Worm (Caenorhabditis elegans) whole organism, L2 larva: ENCODE data around the gene T25B9.2.

Experiments used
- C34F6.9 ChIP-seq: fragments of 150-350 bp; optimal IDR thresholded peaks from 2 replicates; lab custom pipeline; 2014; ENCODE audit warnings: missing biosample characterization, missing genetic modification characterization
- Y55F3AM.14 ChIP-seq: fragments of 200-800 bp; sonication (Bioruptor generic); optimal IDR thresholded peaks from 2 replicates; lab custom pipeline; 2018; ENCODE audit warnings: mild to moderate bottlenecking, missing genetic modification characterization, missing compliant biosample characterization
- alr-1 ChIP-seq: fragments of 150-350 bp; optimal IDR thresholded peaks from 2 replicates; lab custom pipeline; 2014; ENCODE audit warnings: missing biosample characterization, missing genetic modification characterization
- aly-2 ChIP-seq: fragments of 150-350 bp; optimal IDR thresholded peaks from 2 replicates; lab custom pipeline; 2014; ENCODE audit warnings: missing biosample characterization, missing genetic modification characterization
- ama-1 ChIP-seq: fragments of 150-350 bp; optimal IDR thresholded peaks from 2 replicates; lab custom pipeline; 2018; ENCODE audit warnings: inconsistent platforms
- blmp-1 ChIP-seq: sonication (generic microtip); optimal IDR thresholded peaks from 2 replicates; lab custom pipeline; 2017; ENCODE audit warnings: missing genetic modification characterization, mild to moderate bottlenecking, missing compliant biosample characterization, antibody characterized with exemption, moderate library complexity; ENCODE audit not compliant: insufficient read depth
- ceh-16 ChIP-seq: fragments of 150-350 bp; optimal IDR thresholded peaks from 2 replicates; lab custom pipeline; 2014; ENCODE audit warnings: missing biosample characterization, missing genetic modification characterization
- ceh-82 ChIP-seq: fragments of 150-350 bp; optimal IDR thresholded peaks from 2 replicates; lab custom pipeline; 2014; ENCODE audit warnings: missing biosample characterization, missing genetic modification characterization
- crh-2 ChIP-seq: sonication (generic microtip); optimal IDR thresholded peaks from 2 replicates; lab custom pipeline; 2017; ENCODE audit warnings: missing biosample characterization, missing genetic modification characterization
- dmd-4 ChIP-seq: sonication (generic microtip); optimal IDR thresholded peaks from 2 replicates; lab custom pipeline; 2017; ENCODE audit warnings: missing biosample characterization, missing genetic modification characterization
- elt-1 ChIP-seq: fragments of 150-350 bp; optimal IDR thresholded peaks from 2 replicates; lab custom pipeline; 2014; ENCODE audit warnings: missing biosample characterization, missing genetic modification characterization
- fos-1 ChIP-seq: fragments of 150-350 bp; optimal IDR thresholded peaks from 2 replicates; lab custom pipeline; 2014; ENCODE audit warnings: missing biosample characterization, missing genetic modification characterization
- gmeb-1 ChIP-seq: fragments of 150-350 bp; optimal IDR thresholded peaks from 2 replicates; lab custom pipeline; 2014; ENCODE audit warnings: missing biosample characterization, missing genetic modification characterization
- lin-11 ChIP-seq: fragments of 150-350 bp; sonication (generic microtip); optimal IDR thresholded peaks from 2 replicates; lab custom pipeline; 2014; ENCODE audit warnings: missing biosample characterization, missing genetic modification characterization, inconsistent platforms, mixed read lengths
- lin-13 ChIP-seq: fragments of 150-350 bp; optimal IDR thresholded peaks from 2 replicates; lab custom pipeline; 2014; ENCODE audit warnings: missing biosample characterization, missing genetic modification reagents, missing genetic modification characterization
- lin-39 ChIP-seq: fragments of 150-350 bp; optimal IDR thresholded peaks from 2 replicates; lab custom pipeline; 2014; ENCODE audit warnings: missing biosample characterization, missing genetic modification reagents, missing genetic modification characterization
- mab-5 ChIP-seq: fragments of 150-350 bp; optimal IDR thresholded peaks from 2 replicates; lab custom pipeline; 2014; ENCODE audit warnings: missing biosample characterization, missing genetic modification characterization
- mbf-1 ChIP-seq: sonication (generic microtip); optimal IDR thresholded peaks from 2 replicates; lab custom pipeline; 2017; ENCODE audit warnings: missing biosample characterization, missing genetic modification characterization
- nhr-10 ChIP-seq: sonication (generic microtip); optimal IDR thresholded peaks from 2 replicates; lab custom pipeline; 2017; ENCODE audit warnings: missing biosample characterization, missing genetic modification characterization
- nhr-11 ChIP-seq: fragments of 150-350 bp; optimal IDR thresholded peaks from 2 replicates; lab custom pipeline; 2014; ENCODE audit warnings: missing biosample characterization, missing genetic modification characterization
- nhr-12 ChIP-seq: fragments of 150-350 bp; optimal IDR thresholded peaks from 2 replicates; lab custom pipeline; 2014; ENCODE audit warnings: missing biosample characterization, missing genetic modification characterization
- nhr-129 ChIP-seq: fragments of 150-350 bp; optimal IDR thresholded peaks from 2 replicates; lab custom pipeline; 2014; ENCODE audit warnings: missing biosample characterization, missing genetic modification characterization
- nhr-21 ChIP-seq: fragments of 150-350 bp; optimal IDR thresholded peaks from 2 replicates; lab custom pipeline; 2014; ENCODE audit warnings: missing biosample characterization, missing genetic modification characterization
- nhr-23 ChIP-seq: fragments of 150-350 bp; optimal IDR thresholded peaks from 2 replicates; lab custom pipeline; 2014; ENCODE audit warnings: missing biosample characterization, missing genetic modification reagents, missing genetic modification characterization
- nhr-77 ChIP-seq: fragments of 150-350 bp; optimal IDR thresholded peaks from 2 replicates; lab custom pipeline; 2014; ENCODE audit warnings: missing biosample characterization, missing genetic modification characterization
- peb-1 ChIP-seq: fragments of 150-350 bp; optimal IDR thresholded peaks from 2 replicates; lab custom pipeline; 2014; ENCODE audit warnings: missing biosample characterization, missing genetic modification characterization
- sem-4 ChIP-seq: fragments of 150-350 bp; optimal IDR thresholded peaks from 2 replicates; lab custom pipeline; 2014; ENCODE audit warnings: missing biosample characterization, missing genetic modification reagents, missing genetic modification characterization
- skn-1 ChIP-seq: sonication (generic microtip); optimal IDR thresholded peaks from 2 replicates; lab custom pipeline; 2017; ENCODE audit warnings: missing biosample characterization, missing genetic modification characterization
- sma-9 ChIP-seq, 2 experiments: fragments of 150-350 bp in 1 of 2; sonication (generic microtip) in 1 of 2; optimal IDR thresholded peaks; 2 replicates each; lab custom pipeline; 2014 to 2016; ENCODE audit warnings: missing genetic modification characterization in 2 of 2, mild to moderate bottlenecking in 1 of 2, missing biosample characterization in 1 of 2, missing compliant biosample characterization in 1 of 2, missing genetic modification reagents in 1 of 2, moderate library complexity in 1 of 2
- unc-39 ChIP-seq: fragments of 150-350 bp; optimal IDR thresholded peaks from 2 replicates; lab custom pipeline; 2014; ENCODE audit warnings: missing biosample characterization, missing genetic modification characterization
- unc-55 ChIP-seq: fragments of 150-350 bp; sonication (generic microtip); optimal IDR thresholded peaks from 3 replicates; lab custom pipeline; 2014; ENCODE audit warnings: missing biosample characterization, missing genetic modification reagents, missing genetic modification characterization
- unc-62 ChIP-seq: fragments of 150-350 bp; optimal IDR thresholded peaks from 2 replicates; lab custom pipeline; 2014; ENCODE audit warnings: missing biosample characterization, missing genetic modification reagents, missing genetic modification characterization
- ztf-11 ChIP-seq: sonication (generic microtip); optimal IDR thresholded peaks from 2 replicates; lab custom pipeline; 2017; ENCODE audit warnings: missing biosample characterization, missing genetic modification characterization
- ztf-4 ChIP-seq: fragments of 150-350 bp; optimal IDR thresholded peaks from 2 replicates; lab custom pipeline; 2014; ENCODE audit warnings: missing biosample characterization, missing genetic modification characterization

The T25B9.2 gene

ce11 chrIV:10777076-10777475, 25.4 kb upstream of the T25B9.2 start (continued):
- TF ChIP-seq crh-2 (no peak), unc-62 (GFP tag; lab: Kevin White, UChicago) (no peak), nhr-77 (no peak), nhr-11 (tag; lab: Kevin White, UChicago) (no peak), unc-55 (GFP tag; lab: Kevin White, UChicago) (no peak), sma-9 (GFP tag; optimal IDR thresholded peaks at IDR 0.05; lab: Kevin White, UChicago) (peak; percentile 74), sma-9 (tag; optimal IDR thresholded peaks at IDR 0.05; lab: Kevin White, UChicago) (no peak), nhr-21 (tag; lab: Kevin White, UChicago) (peak; percentile 2), nhr-129 (tag; lab: Kevin White, UChicago) (no peak), C34F6.9 (tag; lab: Kevin White, UChicago) (no peak), elt-1 (tag; lab: Kevin White, UChicago) (no peak), dmd-4 (tag; lab: Kevin White, UChicago) (no peak)

- no peak for TF ChIP-seq dmd-4 (tag; lab: Kevin White, UChicago)
- no peak for TF ChIP-seq mbf-1
- no peak for TF ChIP-seq ceh-16 (tag; lab: Kevin White, UChicago)
- TF ChIP-seq nhr-10 = no peak
- TF ChIP-seq lin-39 = no peak
- no peak for TF ChIP-seq blmp-1 (tag; lab: Kevin White, UChicago)
- no peak for TF ChIP-seq sem-4 (tag; lab: Kevin White, UChicago)
- no peak for TF ChIP-seq unc-39 (tag; lab: Kevin White, UChicago)
- TF ChIP-seq crh-2 = no peak
- TF ChIP-seq nhr-77 = no peak
- no peak for TF ChIP-seq C34F6.9 (tag; lab: Kevin White, UChicago)
- TF ChIP-seq ztf-4 (tag; lab: Kevin White, UChicago) = no peak
Observed at ce11 chrIV:10773811-10774210, 22.2 kb upstream of the T25B9.2 start, which contains the start of gene inpp-1. Gene inpp-1, minus strand, starts transcription at chrIV:10773911.

ce11 chrIV:10771296-10771695, 19.7 kb upstream of the T25B9.2 start:
- TF ChIP-seq mab-5 (tag; lab: Kevin White, UChicago) (no peak), peb-1 (tag; lab: Kevin White, UChicago) (no peak), fos-1 (tag; lab: Kevin White, UChicago) (no peak), skn-1 (tag; lab: Kevin White, UChicago) (no peak), nhr-21 (tag; lab: Kevin White, UChicago) (no peak), lin-13 (no peak), sma-9 (GFP tag; optimal IDR thresholded peaks at IDR 0.05; lab: Kevin White, UChicago) (no peak), sma-9 (tag; optimal IDR thresholded peaks at IDR 0.05; lab: Kevin White, UChicago) (no peak), ztf-4 (tag; lab: Kevin White, UChicago) (no peak), ztf-11 (tag; lab: Kevin White, UChicago) (no peak), lin-11 (tag; lab: Kevin White, UChicago) (no peak), ama-1 (lab: Kevin White, UChicago) (no peak), nhr-23 (tag; lab: Kevin White, UChicago) (no peak)

- TF ChIP-seq gmeb-1 (tag; lab: Kevin White, UChicago) = no peak
- TF ChIP-seq crh-2 = no peak
- TF ChIP-seq lin-39 = no peak
- TF ChIP-seq nhr-77 = no peak
- no peak for TF ChIP-seq alr-1 (tag; lab: Kevin White, UChicago)
- no peak for TF ChIP-seq aly-2 (tag; lab: Kevin White, UChicago)
- no peak for TF ChIP-seq lin-13
- TF ChIP-seq mab-5 (tag; lab: Kevin White, UChicago) = no peak
- TF ChIP-seq sem-4 (tag; lab: Kevin White, UChicago) = no peak
- no peak for TF ChIP-seq Y55F3AM.14 (GFP tag; lab: Kevin White, UChicago)
- no peak for TF ChIP-seq ceh-82 (tag; lab: Kevin White, UChicago)
- no peak for TF ChIP-seq nhr-12 (tag; lab: Kevin White, UChicago)
- no peak for TF ChIP-seq nhr-10
- TF ChIP-seq nhr-21 (tag; lab: Kevin White, UChicago) = no peak
- no peak for TF ChIP-seq dmd-4 (tag; lab: Kevin White, UChicago)
- TF ChIP-seq nhr-23 (tag; lab: Kevin White, UChicago) = no peak
- no peak for TF ChIP-seq nhr-129 (tag; lab: Kevin White, UChicago)
Observed at ce11 chrIV:10769353-10769752, 17.7 kb upstream of the T25B9.2 start, which contains the start of gene T25B9.9. Gene T25B9.9, plus strand, starts transcription at chrIV:10769653.
